Fruit fly (Drosophila melanogaster): Measurements from ENCODE around the gene Rsf1.

The Rsf1 gene

DNA sequence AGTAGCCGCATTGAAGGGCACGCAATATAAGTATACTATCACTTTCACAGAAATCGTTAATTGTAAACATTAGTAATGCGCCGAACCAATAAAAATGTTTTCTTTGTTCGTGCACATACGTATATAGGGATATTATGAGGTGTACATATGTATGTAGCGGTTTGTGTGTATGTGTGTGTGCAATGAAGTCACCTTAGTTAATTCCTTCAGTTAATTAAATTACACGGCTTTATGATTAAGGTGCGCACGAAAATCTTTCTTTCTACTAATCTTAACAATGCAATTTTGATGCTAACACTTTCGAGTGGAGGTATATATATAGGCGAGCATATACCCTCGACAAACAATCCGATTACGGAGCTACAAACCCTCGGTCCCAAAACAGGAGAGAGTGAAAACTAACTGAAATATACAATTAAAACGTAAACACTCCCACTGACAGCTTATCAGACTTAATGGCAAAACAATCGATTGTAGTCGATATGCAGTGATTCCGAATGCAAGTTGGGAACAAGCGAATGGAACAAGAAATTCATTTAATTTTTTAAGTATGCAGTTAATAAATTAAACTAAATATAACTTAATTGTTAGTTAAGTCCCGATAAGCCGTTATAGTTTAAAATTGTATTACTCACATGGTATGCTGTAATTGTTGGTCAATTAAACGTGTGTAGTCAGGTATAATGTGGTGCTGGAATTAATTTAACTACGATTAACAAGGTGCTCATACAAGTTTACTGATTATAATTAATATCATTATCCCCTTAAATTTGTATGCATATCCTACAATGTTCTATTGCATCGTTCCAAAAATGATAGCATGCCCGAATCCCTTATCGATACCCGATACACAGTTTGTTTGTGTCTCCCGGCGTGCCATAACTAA, 42.6 kb downstream of the Rsf1 start, which contains the start of the genes Npc1a and Prosalpha6 (continued):
- no peak for TF ChIP-seq Hr39 (optimal IDR thresholded peaks at IDR 0.05)
- no peak for TF ChIP-seq tgo (GFP tag; IDR thresholded peaks at IDR 0.05)
- no peak for TF ChIP-seq shn (GFP tag; optimal IDR thresholded peaks at IDR 0.05)
- no peak for TF ChIP-seq CG7372 (GFP tag; IDR thresholded peaks at IDR 0.05)
- TF ChIP-seq ranshi (GFP tag; IDR thresholded peaks at IDR 0.05): no peak
- no peak for TF ChIP-seq Tbp (GFP tag; optimal IDR thresholded peaks at IDR 0.05)
- TF ChIP-seq CG4617 (GFP tag; optimal IDR thresholded peaks at IDR 0.05; ENCODE audit: borderline replicate concordance): peak; percentile 11
- no peak for TF ChIP-seq en (GFP tag; optimal IDR thresholded peaks at IDR 0.05)
- TF ChIP-seq nmo (GFP tag; optimal IDR thresholded peaks at IDR 0.05): peak; percentile 72
- TF ChIP-seq Fer2 (tag; optimal IDR thresholded peaks at IDR 0.05): no peak
- TF ChIP-seq CG14050 (GFP tag; IDR thresholded peaks at IDR 0.05): no peak
- TF ChIP-seq Hr78 (GFP tag; optimal IDR thresholded peaks at IDR 0.05): no peak
- TF ChIP-seq ase (GFP tag; IDR thresholded peaks at IDR 0.05): no peak
- no peak for TF ChIP-seq pnt (GFP tag; optimal IDR thresholded peaks at IDR 0.05)
- TF ChIP-seq Bdp1 (GFP tag; optimal IDR thresholded peaks at IDR 0.05): no peak
- no peak for TF ChIP-seq CkIIα-i1 (GFP tag; IDR thresholded peaks at IDR 0.05)
- peak; percentile 14 for TF ChIP-seq grn (GFP tag; optimal IDR thresholded peaks at IDR 0.05)
- TF ChIP-seq CG33557 (GFP tag; optimal IDR thresholded peaks at IDR 0.05): peak; percentile 6
- no peak for TF ChIP-seq tx (GFP tag; optimal IDR thresholded peaks at IDR 0.05)
- TF ChIP-seq CG9215 (GFP tag; IDR thresholded peaks at IDR 0.05): no peak
- no peak for TF ChIP-seq lmd (GFP tag; IDR thresholded peaks at IDR 0.05)
- peak; percentile 7 for TF ChIP-seq CG18476 (GFP tag; optimal IDR thresholded peaks at IDR 0.05)
- TF ChIP-seq Ets65A (GFP tag): peak; percentile 92
- TF ChIP-seq NfI (GFP tag; optimal IDR thresholded peaks at IDR 0.05): no peak
- no peak for TF ChIP-seq CG8281 (tag; optimal IDR thresholded peaks at IDR 0.05)
- TF ChIP-seq CG1602 (GFP tag; optimal IDR thresholded peaks at IDR 0.05): no peak
- TF ChIP-seq Gsc (GFP tag; IDR thresholded peaks at IDR 0.05): no peak
- peak; percentile 88 for TF ChIP-seq BEAF-32 (GFP tag; optimal IDR thresholded peaks at IDR 0.05)
- 0 out of 2 replicates have a peak, but pooled peaks have one; percentile 27 for TF ChIP-seq nerfin-2 (GFP tag; IDR thresholded peaks at IDR 0.05; ENCODE audit: partially characterized antibody)
- no peak for TF ChIP-seq CG11398 (GFP tag; optimal IDR thresholded peaks at IDR 0.05)
- TF ChIP-seq br (optimal IDR thresholded peaks at IDR 0.05): no peak
- no peak for TF ChIP-seq CG12071 (GFP tag; optimal IDR thresholded peaks at IDR 0.05)
- TF ChIP-seq Nf-YB (GFP tag; optimal IDR thresholded peaks at IDR 0.05): no peak
- peak; percentile 26 for TF ChIP-seq mirr (GFP tag; optimal IDR thresholded peaks at IDR 0.05)
- no peak for TF ChIP-seq sqz (GFP tag; optimal IDR thresholded peaks at IDR 0.05)
- no peak for TF ChIP-seq CG1832 (GFP tag; optimal IDR thresholded peaks at IDR 0.05)
- no peak for TF ChIP-seq Fer3 (tag; optimal IDR thresholded peaks at IDR 0.05)
- TF ChIP-seq CG31224 (GFP tag; IDR thresholded peaks at IDR 0.05): no peak
- TF ChIP-seq CG14860 (GFP tag; IDR thresholded peaks at IDR 0.05; ENCODE audit: partially characterized antibody): peak; percentile 50; the same call in 1 of the 3 replicates
- no peak for TF ChIP-seq tup (GFP tag; optimal IDR thresholded peaks at IDR 0.05)
- TF ChIP-seq repo (GFP tag; optimal IDR thresholded peaks at IDR 0.05): no peak
- no peak for TF ChIP-seq CG7271 (tag; optimal IDR thresholded peaks at IDR 0.05)
- TF ChIP-seq BtbVII (GFP tag; optimal IDR thresholded peaks at IDR 0.05): no peak
- TF ChIP-seq Awh (GFP tag; IDR thresholded peaks at IDR 0.05): no peak
- TF ChIP-seq ash1 (GFP tag; optimal IDR thresholded peaks at IDR 0.05): no peak
- TF ChIP-seq rib (GFP tag; IDR thresholded peaks at IDR 0.05): no peak
- no peak for TF ChIP-seq wor (GFP tag; IDR thresholded peaks at IDR 0.05)
- TF ChIP-seq CG16863 (GFP tag; optimal IDR thresholded peaks at IDR 0.05): no peak
- TF ChIP-seq CG13775 (GFP tag; optimal IDR thresholded peaks at IDR 0.05): peak; percentile 28
- no peak for TF ChIP-seq zfh1 (GFP tag; IDR thresholded peaks at IDR 0.05)
- TF ChIP-seq esg (GFP tag; conservative IDR thresholded peaks at IDR 0.05): no peak

Data from whole organism, embryonic.